Worm (Caenorhabditis elegans) whole organism, L2 larva: ENCODE measurements around the gene Y56A3A.7.
A peak's percentile ranks its signal among the peaks of the same experiment; 100 is the strongest.

Source experiments
- C34F6.9 ChIP-seq: fragments of 150-350 bp; optimal IDR thresholded peaks from 2 replicates; lab custom pipeline; 2014; ENCODE audit warnings: missing biosample characterization, missing genetic modification characterization
- R02D3.7 ChIP-seq: fragments of 150-350 bp; optimal IDR thresholded peaks from 2 replicates; lab custom pipeline; 2014; ENCODE audit warnings: missing biosample characterization, missing genetic modification characterization
- Y55F3AM.14 ChIP-seq: fragments of 200-800 bp; sonication (Bioruptor generic); optimal IDR thresholded peaks from 2 replicates; lab custom pipeline; 2018; ENCODE audit warnings: mild to moderate bottlenecking, missing genetic modification characterization, missing compliant biosample characterization
- ama-1 ChIP-seq: fragments of 150-350 bp; optimal IDR thresholded peaks from 2 replicates; lab custom pipeline; 2018; ENCODE audit warnings: inconsistent platforms
- blmp-1 ChIP-seq: sonication (generic microtip); optimal IDR thresholded peaks from 2 replicates; lab custom pipeline; 2017; ENCODE audit warnings: missing genetic modification characterization, mild to moderate bottlenecking, missing compliant biosample characterization, antibody characterized with exemption, moderate library complexity; ENCODE audit not compliant: insufficient read depth
- crh-2 ChIP-seq: sonication (generic microtip); optimal IDR thresholded peaks from 2 replicates; lab custom pipeline; 2017; ENCODE audit warnings: missing biosample characterization, missing genetic modification characterization
- dmd-4 ChIP-seq: sonication (generic microtip); optimal IDR thresholded peaks from 2 replicates; lab custom pipeline; 2017; ENCODE audit warnings: missing biosample characterization, missing genetic modification characterization
- egl-27 ChIP-seq: sonication (generic microtip); optimal IDR thresholded peaks from 3 replicates; lab custom pipeline; 2017; ENCODE audit warnings: missing biosample characterization, missing genetic modification reagents, missing genetic modification characterization
- fos-1 ChIP-seq: fragments of 150-350 bp; optimal IDR thresholded peaks from 2 replicates; lab custom pipeline; 2014; ENCODE audit warnings: missing biosample characterization, missing genetic modification characterization
- gmeb-1 ChIP-seq: fragments of 150-350 bp; optimal IDR thresholded peaks from 2 replicates; lab custom pipeline; 2014; ENCODE audit warnings: missing biosample characterization, missing genetic modification characterization
- lin-13 ChIP-seq: fragments of 150-350 bp; optimal IDR thresholded peaks from 2 replicates; lab custom pipeline; 2014; ENCODE audit warnings: missing biosample characterization, missing genetic modification reagents, missing genetic modification characterization
- lin-39 ChIP-seq: fragments of 150-350 bp; optimal IDR thresholded peaks from 2 replicates; lab custom pipeline; 2014; ENCODE audit warnings: missing biosample characterization, missing genetic modification reagents, missing genetic modification characterization
- lsy-2 ChIP-seq, 2 experiments: fragments of 150-350 bp in 1 of 2; sonication (generic microtip) in 1 of 2; optimal IDR thresholded peaks; 2 replicates each; lab custom pipeline; 2014 to 2017; ENCODE audit warnings: missing biosample characterization in 2 of 2, missing genetic modification characterization in 2 of 2
- mab-5 ChIP-seq: fragments of 150-350 bp; optimal IDR thresholded peaks from 2 replicates; lab custom pipeline; 2014; ENCODE audit warnings: missing biosample characterization, missing genetic modification characterization
- mbf-1 ChIP-seq: sonication (generic microtip); optimal IDR thresholded peaks from 2 replicates; lab custom pipeline; 2017; ENCODE audit warnings: missing biosample characterization, missing genetic modification characterization
- mdl-1 ChIP-seq, 2 experiments: fragments of 150-350 bp in 1 of 2; sonication (generic microtip) in 1 of 2; optimal IDR thresholded peaks; 2 replicates each; lab custom pipeline; 2017; ENCODE audit warnings: missing biosample characterization in 2 of 2, missing genetic modification characterization in 2 of 2
- nhr-11 ChIP-seq: fragments of 150-350 bp; optimal IDR thresholded peaks from 2 replicates; lab custom pipeline; 2014; ENCODE audit warnings: missing biosample characterization, missing genetic modification characterization
- nhr-12 ChIP-seq: fragments of 150-350 bp; optimal IDR thresholded peaks from 2 replicates; lab custom pipeline; 2014; ENCODE audit warnings: missing biosample characterization, missing genetic modification characterization
- nhr-21 ChIP-seq: fragments of 150-350 bp; optimal IDR thresholded peaks from 2 replicates; lab custom pipeline; 2014; ENCODE audit warnings: missing biosample characterization, missing genetic modification characterization
- nhr-23 ChIP-seq: fragments of 150-350 bp; optimal IDR thresholded peaks from 2 replicates; lab custom pipeline; 2014; ENCODE audit warnings: missing biosample characterization, missing genetic modification reagents, missing genetic modification characterization
- nhr-237 ChIP-seq: fragments of 150-350 bp; optimal IDR thresholded peaks from 2 replicates; lab custom pipeline; 2014; ENCODE audit warnings: missing biosample characterization, missing genetic modification characterization
- nhr-25 ChIP-seq: fragments of 150-350 bp; sonication (generic microtip); optimal IDR thresholded peaks from 3 replicates; lab custom pipeline; 2014; ENCODE audit warnings: missing biosample characterization, missing genetic modification characterization
- nhr-6 ChIP-seq: fragments of 150-350 bp; optimal IDR thresholded peaks from 2 replicates; lab custom pipeline; 2014; ENCODE audit warnings: missing biosample characterization, missing genetic modification characterization
- nhr-77 ChIP-seq: fragments of 150-350 bp; optimal IDR thresholded peaks from 2 replicates; lab custom pipeline; 2014; ENCODE audit warnings: missing biosample characterization, missing genetic modification characterization
- sma-3 ChIP-seq: sonication (generic microtip); optimal IDR thresholded peaks from 2 replicates; lab custom pipeline; 2016; ENCODE audit warnings: missing genetic modification reagents, missing genetic modification characterization, missing compliant biosample characterization
- sma-9 ChIP-seq, 2 experiments: fragments of 150-350 bp in 1 of 2; sonication (generic microtip) in 1 of 2; optimal IDR thresholded peaks; 2 replicates each; lab custom pipeline; 2014 to 2016; ENCODE audit warnings: missing genetic modification characterization in 2 of 2, mild to moderate bottlenecking in 1 of 2, missing biosample characterization in 1 of 2, missing compliant biosample characterization in 1 of 2, missing genetic modification reagents in 1 of 2, moderate library complexity in 1 of 2
- snpc-4 ChIP-seq: fragments of 150-350 bp; optimal IDR thresholded peaks from 2 replicates; lab custom pipeline; 2014; ENCODE audit warnings: missing biosample characterization, missing genetic modification characterization
- unc-39 ChIP-seq: fragments of 150-350 bp; optimal IDR thresholded peaks from 2 replicates; lab custom pipeline; 2014; ENCODE audit warnings: missing biosample characterization, missing genetic modification characterization
- unc-55 ChIP-seq: fragments of 150-350 bp; sonication (generic microtip); optimal IDR thresholded peaks from 3 replicates; lab custom pipeline; 2014; ENCODE audit warnings: missing biosample characterization, missing genetic modification reagents, missing genetic modification characterization
- unc-62 ChIP-seq: fragments of 150-350 bp; optimal IDR thresholded peaks from 2 replicates; lab custom pipeline; 2014; ENCODE audit warnings: missing biosample characterization, missing genetic modification reagents, missing genetic modification characterization
- zag-1 ChIP-seq: fragments of 150-350 bp; optimal IDR thresholded peaks from 2 replicates; lab custom pipeline; 2014; ENCODE audit warnings: missing biosample characterization, missing genetic modification characterization
- ztf-1 ChIP-seq: fragments of 200-800 bp; sonication (Bioruptor generic); conservative IDR thresholded peaks from 2 replicates; pipeline ENCODE4 v1.3.6; 2022; ENCODE audit warnings: missing genetic modification characterization, missing compliant biosample characterization
- ztf-11 ChIP-seq: sonication (generic microtip); optimal IDR thresholded peaks from 2 replicates; lab custom pipeline; 2017; ENCODE audit warnings: missing biosample characterization, missing genetic modification characterization
- ztf-4 ChIP-seq: fragments of 150-350 bp; optimal IDR thresholded peaks from 2 replicates; lab custom pipeline; 2014; ENCODE audit warnings: missing biosample characterization, missing genetic modification characterization

Gene Y56A3A.7

DNA sequence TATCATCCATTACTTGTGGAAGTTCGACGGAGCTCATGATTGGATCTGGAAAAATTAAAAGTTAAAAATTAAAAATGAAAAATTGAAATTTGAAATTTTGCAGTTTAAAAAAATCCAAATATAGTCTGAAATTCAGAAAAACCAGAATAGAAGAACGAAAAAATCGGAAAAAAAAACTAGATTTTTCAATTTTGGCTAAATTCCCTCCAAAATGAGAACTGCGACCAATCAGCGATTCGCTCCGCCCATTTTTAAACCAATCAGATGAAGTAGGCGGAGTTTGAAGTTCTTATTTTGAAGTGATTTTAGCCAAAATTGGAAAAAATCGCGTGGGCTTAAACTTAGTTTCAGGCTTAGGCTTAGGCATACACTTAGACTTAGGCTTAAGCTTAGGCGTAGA, at the start of gene Y56A3A.7:
Gene Y56A3A.7, minus strand, starts transcription at position 47 of the 400 bp plus-strand sequence.
- TF ChIP-seq C34F6.9 (tag; lab: Kevin White, UChicago) (no peak), zag-1 (tag; lab: Kevin White, UChicago) (no peak), ama-1 (lab: Kevin White, UChicago) (no peak), mab-5 (tag; lab: Kevin White, UChicago) (no peak), blmp-1 (tag; lab: Kevin White, UChicago) (no peak), lsy-2 (tag; optimal IDR thresholded peaks at IDR 0.05; lab: Kevin White, UChicago) (no peak), egl-27 (tag; lab: Kevin White, UChicago) (no peak), Y55F3AM.14 (GFP tag; lab: Kevin White, UChicago) (no peak)

DNA sequence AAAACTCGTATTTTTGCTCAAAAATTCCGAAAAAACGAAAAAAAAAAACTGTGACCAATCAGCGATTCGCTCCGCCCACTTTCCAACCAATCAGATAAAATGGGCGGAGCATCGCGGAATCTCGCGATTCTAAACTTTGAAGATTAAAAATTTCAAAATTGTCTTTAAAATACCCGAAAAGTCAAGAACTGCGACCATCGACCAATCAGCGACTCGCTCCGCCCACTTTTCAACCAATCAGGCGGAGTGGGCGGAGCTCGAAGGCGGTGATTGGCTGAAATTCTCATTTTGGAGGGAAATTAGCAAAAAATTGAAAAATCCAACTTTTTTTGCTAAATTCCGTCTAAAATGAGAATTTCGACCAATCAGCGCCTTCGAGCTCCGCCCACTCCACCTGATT, 49.0 kb upstream of the Y56A3A.7 start:
- TF ChIP-seq unc-39 (tag; lab: Kevin White, UChicago) (no peak), nhr-23 (no peak), fos-1 (no peak), nhr-237 (tag; lab: Kevin White, UChicago) (no peak), Y55F3AM.14 (GFP tag; lab: Kevin White, UChicago) (no peak), nhr-25 (tag; lab: Kevin White, UChicago) (no peak), nhr-12 (no peak), nhr-21 (tag; lab: Kevin White, UChicago) (no peak), dmd-4 (tag; lab: Kevin White, UChicago) (no peak), sma-9 (GFP tag; optimal IDR thresholded peaks at IDR 0.05; lab: Kevin White, UChicago) (no peak), sma-9 (tag; optimal IDR thresholded peaks at IDR 0.05; lab: Kevin White, UChicago) (no peak), sma-3 (GFP tag; lab: Kevin White, UChicago) (no peak), blmp-1 (tag; lab: Kevin White, UChicago) (no peak), lin-13 (GFP tag; lab: Kevin White, UChicago) (no peak), ztf-11 (tag; lab: Kevin White, UChicago) (no peak), egl-27 (tag; lab: Kevin White, UChicago) (no peak)

DNA sequence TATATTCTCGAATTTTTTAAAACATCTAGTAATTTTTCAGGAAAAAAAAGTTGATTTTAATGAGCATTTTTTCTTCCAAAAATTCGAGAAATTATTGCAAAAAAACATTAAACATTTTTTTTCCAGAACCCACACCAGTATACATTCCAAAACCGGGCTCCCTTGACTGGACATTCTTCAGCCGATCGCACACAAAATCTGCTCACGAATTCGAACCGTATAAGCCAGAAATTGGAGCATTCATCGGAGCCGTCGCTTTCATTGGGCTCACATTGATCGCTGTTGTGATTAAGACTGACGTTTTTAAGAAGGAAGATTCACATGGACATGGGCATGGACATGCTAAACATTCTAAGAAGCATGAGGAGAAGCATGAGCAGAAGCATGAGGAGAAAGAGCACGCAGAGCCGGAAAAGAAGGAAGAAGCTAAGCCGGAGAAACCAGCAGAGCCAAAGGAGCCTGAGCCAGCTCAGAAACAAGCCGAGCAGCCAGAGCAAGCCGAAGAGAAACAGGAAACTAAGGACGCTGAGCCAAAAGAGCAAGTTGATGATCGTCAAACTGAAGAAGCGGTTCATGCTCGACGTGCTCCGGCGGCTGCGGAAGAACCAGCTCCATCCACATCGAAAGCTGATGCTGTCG, 45.0 kb upstream of the Y56A3A.7 start:
- TF ChIP-seq mbf-1 (tag; lab: Kevin White, UChicago) (no peak), ztf-11 (tag; lab: Kevin White, UChicago) (no peak), ztf-1 (GFP tag; lab: Robert Waterston, UW) (no peak), snpc-4 (tag; lab: Kevin White, UChicago) (no peak), nhr-25 (tag; lab: Kevin White, UChicago) (no peak), R02D3.7 (tag; lab: Kevin White, UChicago) (no peak), gmeb-1 (no peak), nhr-11 (no peak)

DNA sequence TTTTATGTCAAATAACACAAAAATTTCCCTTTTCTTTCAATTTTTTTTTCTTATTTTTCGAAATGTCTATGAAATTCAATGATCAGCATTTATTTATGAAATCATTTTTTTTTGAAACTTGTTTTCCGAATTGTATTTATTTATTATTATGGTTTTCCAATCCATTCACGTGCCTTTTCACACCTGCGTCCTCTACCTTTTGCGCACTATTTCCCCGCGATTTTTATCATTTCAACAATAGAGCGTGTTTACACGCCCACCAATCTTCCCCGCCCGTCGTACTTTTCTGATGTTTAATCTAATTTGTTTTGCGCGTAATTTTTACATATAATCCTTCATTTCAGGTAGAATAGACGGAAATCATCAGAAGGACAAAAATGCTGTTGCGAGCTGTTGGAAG, 43.0 kb upstream of the Y56A3A.7 start, which contains the start of gene wah-1:
Gene wah-1, plus strand, starts transcription at position 345 of the 400 bp plus-strand sequence.
- peak; percentile 7 for TF ChIP-seq crh-2 (tag; lab: Kevin White, UChicago)
- TF ChIP-seq C34F6.9 (tag; lab: Kevin White, UChicago) = peak; percentile 27
- peak; percentile 2 for TF ChIP-seq unc-55 (GFP tag; lab: Kevin White, UChicago)
- TF ChIP-seq sma-3 (GFP tag; lab: Kevin White, UChicago) = peak; percentile 8
- TF ChIP-seq mdl-1 (tag; optimal IDR thresholded peaks at IDR 0.05; lab: Kevin White, UChicago) = peak in 1 of 2 experiments; percentile 50
- no peak for TF ChIP-seq nhr-11
- peak; percentile 21 for TF ChIP-seq nhr-21 (tag; lab: Kevin White, UChicago)
- TF ChIP-seq nhr-77 (tag; lab: Kevin White, UChicago) = no peak
- TF ChIP-seq mab-5 (tag; lab: Kevin White, UChicago) = no peak
- TF ChIP-seq ztf-4 (tag; lab: Kevin White, UChicago) = no peak
- no peak for TF ChIP-seq R02D3.7 (tag; lab: Kevin White, UChicago)
- TF ChIP-seq egl-27 (tag; lab: Kevin White, UChicago) = no peak
- no peak for TF ChIP-seq zag-1 (tag; lab: Kevin White, UChicago)
- no peak for TF ChIP-seq nhr-6 (tag; lab: Kevin White, UChicago)
- no peak for TF ChIP-seq unc-62
- no peak for TF ChIP-seq lin-39 (tag; lab: Kevin White, UChicago)
